ENCODE assay signal across 3 fruit fly cellular contexts in the genomic region with DNA sequence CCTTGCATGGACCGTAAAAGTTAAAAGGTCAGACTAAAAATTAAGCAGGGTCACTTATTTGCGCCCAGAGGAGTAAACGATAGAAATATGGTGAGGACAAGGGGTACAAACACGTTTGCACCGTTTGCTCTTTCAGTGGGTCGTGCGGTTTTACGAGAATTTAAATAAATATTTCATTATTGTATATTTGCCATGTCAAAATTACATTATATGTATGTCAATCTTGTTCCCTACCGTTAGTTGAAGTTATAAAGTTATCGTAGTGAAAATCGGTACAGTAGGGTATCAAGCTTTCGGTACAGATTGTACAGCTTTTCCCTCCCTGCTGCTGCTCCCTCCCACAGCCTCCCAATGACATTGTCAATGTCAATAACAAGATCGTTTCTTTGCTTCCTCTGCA.
TF ChIP-seq lines count a peak whose summit lies in the region.

No protein-coding gene starts in this region.

- no peak for TF ChIP-seq CTCF in whole organism, embryonic (GFP tag; optimal IDR thresholded peaks at IDR 0.05; lab: Kevin White, UChicago)

TF ChIP-seq in whole organism, embryonic, 481 proteins besides CTCF, POLR2A, EP300 and RAD21 (continues in another document):
- TF ChIP-seq CG10209 (GFP tag; optimal IDR thresholded peaks at IDR 0.05; lab: Kevin White, UChicago) (peak; percentile 6), CG17385 (GFP tag; optimal IDR thresholded peaks at IDR 0.05; lab: Kevin White, UChicago) (peak; percentile 24), CG3847 (GFP tag; IDR thresholded peaks at IDR 0.05; lab: Robert Waterston, UW) (0 out of 2 replicates have a peak, but pooled peaks have one; percentile 20), CG3163 (GFP tag; optimal IDR thresholded peaks at IDR 0.05; lab: Kevin White, UChicago) (no peak), Oli (tag; optimal IDR thresholded peaks at IDR 0.05; lab: Kevin White, UChicago) (peak; percentile 43), ATbp (GFP tag; optimal IDR thresholded peaks at IDR 0.05; lab: Kevin White, UChicago) (peak; percentile 49), eve (GFP tag; optimal IDR thresholded peaks at IDR 0.05; lab: Kevin White, UChicago) (peak in 1 of 2 experiments; percentile 76), trem (tag; optimal IDR thresholded peaks at IDR 0.05; lab: Kevin White, UChicago) (peak; percentile 12), ssp (GFP tag; IDR thresholded peaks at IDR 0.05; lab: Robert Waterston, UW) (0 out of 2 replicates have a peak, but pooled peaks have one; percentile 13), CG17328 (GFP tag; IDR thresholded peaks at IDR 0.05; lab: Robert Waterston, UW) (0 out of 2 replicates have a peak, but pooled peaks have one; percentile 25), CG10274 (GFP tag; optimal IDR thresholded peaks at IDR 0.05; lab: Kevin White, UChicago) (peak; percentile 10), Doc3 (GFP tag; IDR thresholded peaks at IDR 0.05; lab: Robert Waterston, UW; ENCODE audit: partially characterized antibody) (no peak), CG6765 (GFP tag; optimal IDR thresholded peaks at IDR 0.05; lab: Kevin White, UChicago) (no peak), CG15601 (tag; optimal IDR thresholded peaks at IDR 0.05; lab: Kevin White, UChicago) (peak; percentile 33), B-H2 (GFP tag; optimal IDR thresholded peaks at IDR 0.05; lab: Kevin White, UChicago) (no peak), dmrt99B (tag; optimal IDR thresholded peaks at IDR 0.05; lab: Kevin White, UChicago) (peak; percentile 52), CG8388 (GFP tag; optimal IDR thresholded peaks at IDR 0.05; lab: Kevin White, UChicago) (peak; percentile 14), nmo (GFP tag; optimal IDR thresholded peaks at IDR 0.05; lab: Kevin White, UChicago) (peak; percentile 12), CG31224 (GFP tag; IDR thresholded peaks at IDR 0.05; lab: Robert Waterston, UW) (peak; percentile 27; the same call in 1 of the 2 replicates), CG12769 (tag; optimal IDR thresholded peaks at IDR 0.05; lab: Kevin White, UChicago) (peak; percentile 22), Ravus (GFP tag; IDR thresholded peaks at IDR 0.05; lab: Robert Waterston, UW) (no peak), Sry-δ (GFP tag; optimal IDR thresholded peaks at IDR 0.05; lab: Kevin White, UChicago) (no peak), CG2678 (tag; optimal IDR thresholded peaks at IDR 0.05; lab: Kevin White, UChicago) (peak; percentile 21), nom (GFP tag; optimal IDR thresholded peaks at IDR 0.05; lab: Kevin White, UChicago) (no peak), CG17359 (tag; optimal IDR thresholded peaks at IDR 0.05; lab: Kevin White, UChicago) (peak; percentile 25), CG10959 (GFP tag; IDR thresholded peaks at IDR 0.05; lab: Robert Waterston, UW) (no peak), gfzf (GFP tag; optimal IDR thresholded peaks at IDR 0.05; lab: Kevin White, UChicago) (no peak)

TF ChIP-seq in whole organism, prepupa, 60 proteins besides CTCF, POLR2A, EP300 and RAD21 (continues in another document):
- TF ChIP-seq Sox14 (GFP tag; optimal IDR thresholded peaks at IDR 0.05; lab: Kevin White, UChicago) (peak; percentile 42), lz (GFP tag; optimal IDR thresholded peaks at IDR 0.05; lab: Kevin White, UChicago) (peak; percentile 54), CG6163 (GFP tag; IDR thresholded peaks at IDR 0.05; lab: Robert Waterston, UW) (peak; percentile 81), CG10669 (GFP tag; optimal IDR thresholded peaks at IDR 0.05; lab: Kevin White, UChicago) (peak; percentile 28), Hr4 (GFP tag; optimal IDR thresholded peaks at IDR 0.05; lab: Kevin White, UChicago) (peak; percentile 66), CG11902 (GFP tag; optimal IDR thresholded peaks at IDR 0.05; lab: Kevin White, UChicago) (no peak), CG11294 (GFP tag; IDR thresholded peaks at IDR 0.05; lab: Robert Waterston, UW) (peak; percentile 33; the same call in 1 of the 2 replicates), fkh (GFP tag; optimal IDR thresholded peaks at IDR 0.05; lab: Kevin White, UChicago) (peak; percentile 22), vri (GFP tag; optimal IDR thresholded peaks at IDR 0.05; lab: Kevin White, UChicago) (no peak), CG3032 (tag; optimal IDR thresholded peaks at IDR 0.05; lab: Kevin White, UChicago) (peak; percentile 49), cyc (GFP tag; optimal IDR thresholded peaks at IDR 0.05; lab: Kevin White, UChicago) (peak; percentile 21), Sox15 (GFP tag; optimal IDR thresholded peaks at IDR 0.05; lab: Kevin White, UChicago) (no peak), CG9139 (GFP tag; optimal IDR thresholded peaks at IDR 0.05; lab: Kevin White, UChicago) (no peak), OdsH (GFP tag; optimal IDR thresholded peaks at IDR 0.05; lab: Kevin White, UChicago) (peak; percentile 46), CG4318 (GFP tag; optimal IDR thresholded peaks at IDR 0.05; lab: Kevin White, UChicago) (peak; percentile 64), CG10631 (GFP tag; optimal IDR thresholded peaks at IDR 0.05; lab: Kevin White, UChicago) (peak; percentile 47), Met (GFP tag; optimal IDR thresholded peaks at IDR 0.05; lab: Kevin White, UChicago) (peak; percentile 28), CG32006 (GFP tag; optimal IDR thresholded peaks at IDR 0.05; lab: Kevin White, UChicago) (peak; percentile 78), dsx (GFP tag; optimal IDR thresholded peaks at IDR 0.05; lab: Kevin White, UChicago; ENCODE audit: poor library complexity, severe bottlenecking) (peak; percentile 49), spab (GFP tag; optimal IDR thresholded peaks at IDR 0.05; lab: Kevin White, UChicago) (peak; percentile 56), CG8632 (GFP tag; optimal IDR thresholded peaks at IDR 0.05; lab: Kevin White, UChicago) (peak; percentile 19), CG16779 (tag; optimal IDR thresholded peaks at IDR 0.05; lab: Kevin White, UChicago) (peak; percentile 9), CG7368 (GFP tag; optimal IDR thresholded peaks at IDR 0.05; lab: Kevin White, UChicago) (no peak), achi (GFP tag; optimal IDR thresholded peaks at IDR 0.05; lab: Kevin White, UChicago) (peak; percentile 54), Hr39 (GFP tag; optimal IDR thresholded peaks at IDR 0.05; lab: Kevin White, UChicago) (peak; percentile 42), CG31627 (GFP tag; optimal IDR thresholded peaks at IDR 0.05; lab: Kevin White, UChicago) (peak; percentile 4), dac (GFP tag; optimal IDR thresholded peaks at IDR 0.05; lab: Kevin White, UChicago) (peak; percentile 42), acj6 (GFP tag; optimal IDR thresholded peaks at IDR 0.05; lab: Kevin White, UChicago) (peak; percentile 35), ss (GFP tag; optimal IDR thresholded peaks at IDR 0.05; lab: Kevin White, UChicago) (peak; percentile 3 to 37), CG6276 (GFP tag; optimal IDR thresholded peaks at IDR 0.05; lab: Kevin White, UChicago) (peak; percentile 9)

TF ChIP-seq in whole organism, pupa, 21 proteins besides CTCF, POLR2A, EP300 and RAD21:
- TF ChIP-seq gl (tag; optimal IDR thresholded peaks at IDR 0.05; lab: Kevin White, UChicago) (no peak), CG32121 (GFP tag; IDR thresholded peaks at IDR 0.05; lab: Robert Waterston, UW) (peak; percentile 17; the same call in 1 of the 2 replicates), CG4496 (GFP tag; IDR thresholded peaks at IDR 0.05; lab: Robert Waterston, UW) (peak; percentile 80), Snoo (tag; optimal IDR thresholded peaks at IDR 0.05; lab: Kevin White, UChicago) (no peak), CG8159 (tag; optimal IDR thresholded peaks at IDR 0.05; lab: Kevin White, UChicago) (peak; percentile 57), Ets98B (GFP tag; IDR thresholded peaks at IDR 0.05; lab: Robert Waterston, UW) (peak; percentile 68), CG8301 (tag; optimal IDR thresholded peaks at IDR 0.05; lab: Kevin White, UChicago) (peak; percentile 74), EcR (GFP tag; optimal IDR thresholded peaks at IDR 0.05; lab: Kevin White, UChicago) (no peak), CG13204 (GFP tag; optimal IDR thresholded peaks at IDR 0.05; lab: Kevin White, UChicago) (no peak), rn (GFP tag; IDR thresholded peaks at IDR 0.05; lab: Robert Waterston, UW) (0 out of 2 replicates have a peak, but pooled peaks have one; percentile 21), CG14655 (GFP tag; optimal IDR thresholded peaks at IDR 0.05; lab: Kevin White, UChicago) (peak; percentile 78), CG10348 (GFP tag; IDR thresholded peaks at IDR 0.05; lab: Robert Waterston, UW) (no peak), D1 (tag; optimal IDR thresholded peaks at IDR 0.05; lab: Kevin White, UChicago) (no peak), Pif1A (GFP tag; optimal IDR thresholded peaks at IDR 0.05; lab: Kevin White, UChicago) (peak; percentile 44), Pif1B (GFP tag; optimal IDR thresholded peaks at IDR 0.05; lab: Kevin White, UChicago) (peak; percentile 41), CG17806 (tag; optimal IDR thresholded peaks at IDR 0.05; lab: Kevin White, UChicago) (peak; percentile 47), CG15710 (tag; optimal IDR thresholded peaks at IDR 0.05; lab: Kevin White, UChicago) (peak; percentile 62), CG12605 (GFP tag; IDR thresholded peaks at IDR 0.05; lab: Robert Waterston, UW) (peak; percentile 61), CG9948 (tag; optimal IDR thresholded peaks at IDR 0.05; lab: Kevin White, UChicago) (peak; percentile 28), fd96Ca (GFP tag; IDR thresholded peaks at IDR 0.05; lab: Robert Waterston, UW) (peak; percentile 75), CG34367 (tag; optimal IDR thresholded peaks at IDR 0.05; lab: Kevin White, UChicago) (peak; percentile 21)
